Worm (Caenorhabditis elegans) whole organism, early embryonic: ENCODE measurements around the gene F41E6.12.

Source experiments
- aly-1 ChIP-seq: sonication (generic microtip); optimal IDR thresholded peaks from 2 replicates; lab custom pipeline; 2016; ENCODE audit warnings: missing genetic modification characterization, missing compliant biosample characterization
- ama-1 ChIP-seq: fragments of 150-350 bp; optimal IDR thresholded peaks from 2 replicates; lab custom pipeline; 2014
- ceh-13 ChIP-seq: fragments of 200-800 bp; sonication (Bioruptor generic); optimal IDR thresholded peaks from 2 replicates; lab custom pipeline; 2018; ENCODE audit warnings: mild to moderate bottlenecking, missing genetic modification characterization, missing compliant biosample characterization
- ceh-36 ChIP-seq: sonication (generic microtip); optimal IDR thresholded peaks from 2 replicates; lab custom pipeline; 2016; ENCODE audit warnings: missing genetic modification characterization, inconsistent platforms, missing compliant biosample characterization
- flt-1 ChIP-seq: fragments of 200-800 bp; sonication (Bioruptor generic); IDR thresholded peaks from 2 replicates; pipeline ENCODE4 v1.3.6; 2022; ENCODE audit warnings: missing genetic modification characterization, missing compliant biosample characterization
- hnd-1 ChIP-seq: sonication (generic microtip); optimal IDR thresholded peaks from 2 replicates; lab custom pipeline; 2016; ENCODE audit warnings: missing genetic modification characterization, missing compliant biosample characterization
- pes-1 ChIP-seq: fragments of 200-800 bp; sonication (Bioruptor generic); IDR thresholded peaks from 2 replicates; pipeline ENCODE4 v1.3.6; 2022; ENCODE audit warnings: missing genetic modification reagents, missing genetic modification characterization, missing compliant biosample characterization
- sea-1 ChIP-seq: fragments of 200-800 bp; sonication (Bioruptor generic); conservative IDR thresholded peaks from 2 replicates; pipeline ENCODE4 v1.3.6; 2022; ENCODE audit warnings: missing genetic modification characterization, missing compliant biosample characterization

DNA sequence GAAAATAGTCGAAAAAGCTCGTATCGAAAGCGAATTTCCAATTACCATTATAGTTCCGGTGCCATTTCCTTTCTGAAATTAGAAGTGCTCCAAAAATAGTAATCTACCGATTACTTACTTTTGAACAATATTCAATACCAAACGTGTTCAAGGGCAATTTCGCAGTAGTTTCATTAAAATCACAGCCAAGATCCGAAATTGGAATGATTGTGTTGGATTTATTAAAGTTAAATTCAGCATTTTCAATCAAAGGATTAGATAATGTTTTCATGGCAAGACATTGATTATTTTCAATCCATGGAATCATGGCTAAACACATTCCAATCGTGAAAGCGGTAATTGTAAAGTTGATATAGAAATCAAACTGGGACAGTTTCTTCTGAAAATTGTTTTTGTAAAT lies 3.9 kb upstream of the F41E6.12 start:
- no peak for TF ChIP-seq pes-1 (GFP tag; lab: Robert Waterston, UW)
- no peak for TF ChIP-seq ama-1
- TF ChIP-seq sea-1 = no peak
- TF ChIP-seq ceh-36 (tag; lab: Kevin White, UChicago) = no peak
- TF ChIP-seq flt-1 (GFP tag; lab: Robert Waterston, UW) = no peak
- no peak for TF ChIP-seq aly-1 (tag; lab: Kevin White, UChicago)
- no peak for TF ChIP-seq hnd-1 (tag; lab: Kevin White, UChicago)
- TF ChIP-seq ceh-13 (GFP tag; lab: Kevin White, UChicago) = no peak
